Fruit fly (Drosophila melanogaster) whole organism, embryonic: ENCODE data around the gene Cpr62Bc.

Source experiments
- ATbp ChIP-seq: fragments of 200-800 bp; sonication (Bioruptor generic); optimal IDR thresholded peaks from 2 replicates; lab custom pipeline; 2017; ENCODE audit warnings: missing biosample characterization, mild to moderate bottlenecking, missing genetic modification characterization, missing genetic modification reagents
- CG10147 ChIP-seq: fragments of 200-800 bp; sonication (Bioruptor generic); optimal IDR thresholded peaks from 2 replicates; lab custom pipeline; 2019; ENCODE audit warnings: missing biosample characterization, mild to moderate bottlenecking, missing genetic modification characterization, moderate library complexity
- CG10209 ChIP-seq: fragments of 200-800 bp; sonication (Bioruptor generic); optimal IDR thresholded peaks from 3 replicates; lab custom pipeline; 2017; ENCODE audit warnings: missing biosample characterization, mild to moderate bottlenecking, missing genetic modification characterization, missing genetic modification reagents
- CG10321 ChIP-seq: fragments of 200-800 bp; sonication (Bioruptor generic); IDR thresholded peaks from 2 replicates; pipeline ENCODE4 v1.3.6; 2022; ENCODE audit warnings: missing biosample characterization, missing genetic modification characterization
- CG10431 ChIP-seq: fragments of 200-800 bp; sonication (Bioruptor generic); optimal IDR thresholded peaks from 3 replicates; lab custom pipeline; 2018; ENCODE audit warnings: missing biosample characterization, mild to moderate bottlenecking, missing genetic modification characterization
- CG10462 ChIP-seq: fragments of 200-800 bp; sonication (Bioruptor generic); optimal IDR thresholded peaks from 2 replicates; lab custom pipeline; 2016; ENCODE audit warnings: missing biosample characterization, missing genetic modification characterization
- CG10959 ChIP-seq: fragments of 200-800 bp; sonication (Bioruptor generic); IDR thresholded peaks from 2 replicates; pipeline ENCODE4 v1.3.6; 2022; ENCODE audit warnings: missing biosample characterization, missing genetic modification characterization
- CG12299 ChIP-seq: fragments of 200-800 bp; sonication (Bioruptor generic); optimal IDR thresholded peaks from 2 replicates; lab custom pipeline; 2018; ENCODE audit warnings: missing biosample characterization, mild to moderate bottlenecking, missing genetic modification characterization
- CG14014 ChIP-seq: fragments of 200-800 bp; sonication (Bioruptor generic); IDR thresholded peaks from 2 replicates; pipeline ENCODE4 v1.3.6; 2022; ENCODE audit warnings: missing biosample characterization, missing genetic modification characterization
- CG2712 ChIP-seq: fragments of 200-800 bp; optimal IDR thresholded peaks from 3 replicates; lab custom pipeline; 2019; ENCODE audit warnings: missing biosample characterization, mild to moderate bottlenecking, missing genetic modification characterization, moderate library complexity
- CG2889 ChIP-seq: fragments of 200-800 bp; sonication (Bioruptor generic); IDR thresholded peaks from 3 replicates; pipeline ENCODE4 v1.3.6; 2022; ENCODE audit warnings: missing biosample characterization, missing genetic modification characterization
- CG30431 ChIP-seq: fragments of 200-800 bp; sonication (Bioruptor generic); optimal IDR thresholded peaks from 2 replicates; lab custom pipeline; 2017; ENCODE audit warnings: missing biosample characterization, missing genetic modification characterization
- CG3163 ChIP-seq: fragments of 200-800 bp; sonication (Bioruptor generic); optimal IDR thresholded peaks from 3 replicates; lab custom pipeline; 2016; ENCODE audit warnings: missing biosample characterization, missing genetic modification characterization
- CG4404 ChIP-seq: fragments of 200-800 bp; sonication (Bioruptor generic); IDR thresholded peaks from 2 replicates; pipeline ENCODE4 v1.3.6; 2022; ENCODE audit warnings: missing biosample characterization, missing genetic modification characterization
- CG6175 ChIP-seq: fragments of 200-800 bp; sonication (Bioruptor generic); IDR thresholded peaks from 3 replicates; pipeline ENCODE4 v1.3.6; 2022; ENCODE audit warnings: missing biosample characterization, missing genetic modification characterization
- CG6254 ChIP-seq: fragments of 200-800 bp; sonication (Bioruptor generic); optimal IDR thresholded peaks from 3 replicates; lab custom pipeline; 2017; ENCODE audit warnings: mild to moderate bottlenecking, missing biosample characterization, missing genetic modification reagents, missing genetic modification characterization
- CG7372 ChIP-seq: fragments of 200-800 bp; sonication (Bioruptor generic); IDR thresholded peaks from 2 replicates; pipeline ENCODE4 v1.3.6; 2022; ENCODE audit warnings: missing biosample characterization, missing genetic modification characterization
- CG7556 ChIP-seq: fragments of 200-800 bp; sonication (Bioruptor generic); optimal IDR thresholded peaks from 2 replicates; lab custom pipeline; 2017; ENCODE audit warnings: missing biosample characterization, mild to moderate bottlenecking, missing genetic modification characterization
- CG8281 ChIP-seq: fragments of 200-800 bp; sonication (Bioruptor generic); optimal IDR thresholded peaks from 2 replicates; lab custom pipeline; 2018; ENCODE audit warnings: missing biosample characterization, mild to moderate bottlenecking, missing genetic modification characterization, moderate library complexity
- CG8765 ChIP-seq: fragments of 200-800 bp; sonication (Bioruptor generic); IDR thresholded peaks from 2 replicates; pipeline ENCODE4 v1.3.6; 2022; ENCODE audit warnings: missing biosample characterization, missing genetic modification characterization
- Dad ChIP-seq: fragments of 200-800 bp; sonication (Bioruptor generic); optimal IDR thresholded peaks from 3 replicates; lab custom pipeline; 2016; ENCODE audit warnings: missing biosample characterization, missing genetic modification characterization
- Dref ChIP-seq: fragments of 200-800 bp; sonication (Bioruptor generic); IDR thresholded peaks from 2 replicates; pipeline ENCODE4 v1.3.6; 2022; ENCODE audit warnings: missing biosample characterization, missing genetic modification characterization
- ERR ChIP-seq: fragments of 200-800 bp; sonication (Bioruptor generic); optimal IDR thresholded peaks from 2 replicates; lab custom pipeline; 2016; ENCODE audit warnings: missing biosample characterization, missing genetic modification characterization
- Ets97D ChIP-seq: fragments of 200-800 bp; sonication (Bioruptor generic); optimal IDR thresholded peaks from 3 replicates; lab custom pipeline; 2016; ENCODE audit warnings: missing biosample characterization, missing genetic modification characterization
- GATAe ChIP-seq: fragments of 200-800 bp; sonication (Bioruptor generic); conservative IDR thresholded peaks from 2 replicates; pipeline ENCODE4 v1.3.6; 2022; ENCODE audit warnings: missing biosample characterization, missing genetic modification characterization
- Opbp ChIP-seq: fragments of 200-800 bp; sonication (Bioruptor generic); IDR thresholded peaks from 3 replicates; pipeline ENCODE4 v1.3.6; 2022; ENCODE audit warnings: missing biosample characterization, missing genetic modification characterization; ENCODE audit not compliant: partially characterized antibody
- YL-1 ChIP-seq: fragments of 200-800 bp; sonication (Bioruptor generic); optimal IDR thresholded peaks from 3 replicates; lab custom pipeline; 2017; ENCODE audit warnings: missing biosample characterization, mild to moderate bottlenecking, missing genetic modification characterization
- al ChIP-seq: fragments of 200-800 bp; sonication (Bioruptor generic); IDR thresholded peaks from 2 replicates; pipeline ENCODE4 v1.3.6; 2022; ENCODE audit warnings: missing biosample characterization, missing genetic modification characterization
- bcd ChIP-seq: fragments of 200-800 bp; sonication (Bioruptor generic); optimal IDR thresholded peaks from 2 replicates; lab custom pipeline; 2017; ENCODE audit warnings: missing biosample characterization, mild to moderate bottlenecking, missing genetic modification characterization
- btn ChIP-seq: fragments of 200-800 bp; sonication (Bioruptor generic); optimal IDR thresholded peaks from 2 replicates; lab custom pipeline; 2016; ENCODE audit warnings: missing biosample characterization, missing genetic modification characterization
- cato ChIP-seq: fragments of 200-800 bp; sonication (Bioruptor generic); optimal IDR thresholded peaks from 2 replicates; lab custom pipeline; 2016; ENCODE audit warnings: missing biosample characterization, missing genetic modification characterization, borderline replicate concordance
- crc ChIP-seq: fragments of 200-800 bp; sonication (Bioruptor generic); optimal IDR thresholded peaks from 2 replicates; lab custom pipeline; 2016; ENCODE audit warnings: missing biosample characterization, missing genetic modification characterization
- croc ChIP-seq: fragments of 200-800 bp; sonication (Bioruptor generic); conservative IDR thresholded peaks from 3 replicates; pipeline ENCODE4 v1.3.6; 2022; ENCODE audit warnings: missing biosample characterization, missing genetic modification characterization
- exex ChIP-seq: fragments of 200-800 bp; sonication (Bioruptor generic); optimal IDR thresholded peaks from 4 replicates; lab custom pipeline; 2018; ENCODE audit warnings: missing biosample characterization, mild to moderate bottlenecking, missing genetic modification characterization, moderate library complexity
- fd3F ChIP-seq: fragments of 200-800 bp; sonication (Bioruptor generic); optimal IDR thresholded peaks from 2 replicates; lab custom pipeline; 2018; ENCODE audit warnings: missing biosample characterization, mild to moderate bottlenecking, missing genetic modification characterization, moderate library complexity
- fd64A ChIP-seq: fragments of 200-800 bp; sonication (Bioruptor generic); optimal IDR thresholded peaks from 3 replicates; lab custom pipeline; 2018; ENCODE audit warnings: missing biosample characterization, mild to moderate bottlenecking, missing genetic modification characterization
- gcm2 ChIP-seq: fragments of 200-800 bp; sonication (Bioruptor generic); optimal IDR thresholded peaks from 2 replicates; lab custom pipeline; 2016; ENCODE audit warnings: missing biosample characterization, missing genetic modification characterization
- hkb ChIP-seq, 2 experiments: fragments of 200-800 bp in 1 of 2; fragments of >200 bp in 1 of 2; sonication (Bioruptor generic) in 1 of 2; IDR thresholded peaks in 1 of 2; optimal IDR thresholded peaks in 1 of 2; 2 replicates each; pipeline versions ENCODE4 v1.3.6 to Lab custom; 2017 to 2022; ENCODE audit warnings: missing biosample characterization in 1 of 2, missing genetic modification characterization in 1 of 2
- ind ChIP-seq: fragments of 200-800 bp; sonication (Bioruptor generic); optimal IDR thresholded peaks from 3 replicates; lab custom pipeline; 2016; ENCODE audit warnings: missing biosample characterization, missing genetic modification characterization
- inv ChIP-seq: fragments of 200-800 bp; sonication (Bioruptor generic); IDR thresholded peaks from 2 replicates; pipeline ENCODE4 v1.3.6; 2022; ENCODE audit warnings: missing biosample characterization, missing genetic modification characterization; ENCODE audit not compliant: partially characterized antibody
- kay ChIP-seq: fragments of 200-800 bp; sonication (Bioruptor generic); optimal IDR thresholded peaks from 2 replicates; lab custom pipeline; 2016; ENCODE audit warnings: missing biosample characterization, missing genetic modification characterization
- lbe ChIP-seq: fragments of 200-800 bp; sonication (Bioruptor generic); optimal IDR thresholded peaks from 2 replicates; lab custom pipeline; 2016; ENCODE audit warnings: missing biosample characterization, mild to moderate bottlenecking, missing genetic modification characterization
- lmd ChIP-seq: fragments of 200-800 bp; sonication (Bioruptor generic); IDR thresholded peaks from 2 replicates; pipeline ENCODE4 v1.3.6; 2022; ENCODE audit warnings: missing biosample characterization, missing genetic modification characterization
- lov ChIP-seq, 2 experiments: fragments of 200-800 bp in 1 of 2; fragments of >200 bp in 1 of 2; sonication (Bioruptor generic) in 1 of 2; IDR thresholded peaks in 1 of 2; optimal IDR thresholded peaks in 1 of 2; 2 replicates in 1 of 2; 3 replicates in 1 of 2; pipeline versions ENCODE4 v1.3.6 to Lab custom; 2017 to 2022; ENCODE audit warnings: missing biosample characterization in 1 of 2, missing genetic modification characterization in 1 of 2
- run ChIP-seq: fragments of 200-800 bp; sonication (Bioruptor generic); optimal IDR thresholded peaks from 3 replicates; lab custom pipeline; 2018; ENCODE audit warnings: missing biosample characterization, mild to moderate bottlenecking, missing genetic modification characterization
- tna ChIP-seq: fragments of 200-800 bp; sonication (Bioruptor generic); IDR thresholded peaks from 2 replicates; pipeline ENCODE4 v1.3.6; 2022; ENCODE audit warnings: missing biosample characterization, missing genetic modification characterization; ENCODE audit not compliant: partially characterized antibody
- toy ChIP-seq: fragments of 200-800 bp; sonication (Bioruptor generic); IDR thresholded peaks from 2 replicates; pipeline ENCODE4 v1.3.6; 2022; ENCODE audit warnings: missing biosample characterization, missing genetic modification characterization
- trem ChIP-seq: fragments of 200-800 bp; optimal IDR thresholded peaks from 3 replicates; lab custom pipeline; 2019; ENCODE audit warnings: missing biosample characterization, mild to moderate bottlenecking, missing genetic modification characterization, moderate library complexity
- zf30C ChIP-seq: fragments of 200-800 bp; sonication (Bioruptor generic); optimal IDR thresholded peaks from 3 replicates; lab custom pipeline; 2018; ENCODE audit warnings: missing biosample characterization, mild to moderate bottlenecking, missing genetic modification characterization
- zfh2 ChIP-seq: fragments of 200-800 bp; sonication (Bioruptor generic); optimal IDR thresholded peaks from 2 replicates; lab custom pipeline; 2016; ENCODE audit warnings: missing biosample characterization, missing genetic modification characterization

The Cpr62Bc gene

DNA sequence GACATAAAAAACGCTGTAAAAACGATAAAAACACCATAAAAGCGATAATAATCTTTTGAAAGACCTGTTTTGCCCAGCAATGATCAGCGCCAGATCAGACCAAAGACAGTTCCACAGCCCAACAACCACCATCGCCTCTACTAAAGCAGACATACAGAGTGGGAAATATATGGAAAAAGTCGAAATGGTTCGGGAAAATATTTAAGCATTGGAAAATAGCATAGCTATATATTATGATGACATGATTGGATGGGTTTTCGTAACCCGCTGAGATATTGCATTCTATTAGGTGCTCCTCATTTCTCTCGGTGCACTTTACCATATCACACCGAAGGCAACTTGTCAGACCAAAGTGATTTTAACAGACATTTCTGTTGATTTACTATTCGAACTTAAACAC is 33.3 kb downstream of the Cpr62Bc start (continued):
- peak; percentile 86 for TF ChIP-seq CG10209 (GFP tag; lab: Kevin White, UChicago)
- TF ChIP-seq GATAe (GFP tag; lab: Robert Waterston, UW), result peak; percentile 67; the same call in 1 of the 2 replicates
- no peak for TF ChIP-seq hkb (optimal IDR thresholded peaks at IDR 0.05; lab: Kevin White, UChicago)
- TF ChIP-seq hkb (GFP tag; IDR thresholded peaks at IDR 0.05; lab: Robert Waterston, UW), result peak; percentile 93
- peak; percentile 79 for TF ChIP-seq CG30431
- TF ChIP-seq CG14014 (GFP tag; lab: Robert Waterston, UW), result peak; percentile 95
- peak; percentile 83 for TF ChIP-seq bcd (GFP tag; lab: Kevin White, UChicago)
- peak; percentile 94 for TF ChIP-seq lmd (GFP tag; lab: Robert Waterston, UW)
- TF ChIP-seq lbe (GFP tag; lab: Kevin White, UChicago), result no peak
- TF ChIP-seq CG12299 (tag; lab: Kevin White, UChicago), result peak; percentile 74
- TF ChIP-seq fd64A (GFP tag; lab: Kevin White, UChicago), result peak; percentile 49
- TF ChIP-seq CG2889 (GFP tag; lab: Robert Waterston, UW), result peak; percentile 84
- TF ChIP-seq trem (tag; lab: Kevin White, UChicago), result peak; percentile 44
- peak; percentile 83 for TF ChIP-seq ATbp
- peak; percentile 64 for TF ChIP-seq CG8281 (tag; lab: Kevin White, UChicago)
- TF ChIP-seq tna (GFP tag; lab: Robert Waterston, UW), result no peak
- TF ChIP-seq CG7556 (GFP tag; lab: Kevin White, UChicago), result peak; percentile 85
- TF ChIP-seq exex, result peak; percentile 50
- TF ChIP-seq CG6254 (GFP tag; lab: Kevin White, UChicago), result peak; percentile 54
- peak; percentile 84 for TF ChIP-seq CG10959 (GFP tag; lab: Robert Waterston, UW)
- TF ChIP-seq CG2712, result peak; percentile 89
- peak; percentile 81 for TF ChIP-seq ERR (GFP tag; lab: Kevin White, UChicago)
- peak; percentile 67 for TF ChIP-seq CG3163 (GFP tag; lab: Kevin White, UChicago)
- peak; percentile 71; the same call in 2 of the 3 replicates for TF ChIP-seq croc (GFP tag; lab: Robert Waterston, UW)
- TF ChIP-seq CG10431 (GFP tag; lab: Kevin White, UChicago), result no peak
- peak; percentile 91 for TF ChIP-seq fd3F
- TF ChIP-seq ind (GFP tag; lab: Kevin White, UChicago), result peak; percentile 91
- TF ChIP-seq cato (GFP tag; lab: Kevin White, UChicago), result peak; percentile 57
- peak; percentile 81 for TF ChIP-seq btn (GFP tag; lab: Kevin White, UChicago)
- TF ChIP-seq Opbp (GFP tag; lab: Robert Waterston, UW), result no peak
- peak; percentile 19 for TF ChIP-seq zf30C
- TF ChIP-seq run, result peak; percentile 74
- peak; percentile 70 for TF ChIP-seq CG10321
- no peak for TF ChIP-seq inv (GFP tag; lab: Robert Waterston, UW)
- TF ChIP-seq Ets97D (GFP tag; lab: Kevin White, UChicago), result peak; percentile 67
- TF ChIP-seq gcm2 (GFP tag; lab: Kevin White, UChicago), result peak; percentile 84
- no peak for TF ChIP-seq lov (optimal IDR thresholded peaks at IDR 0.05; lab: Kevin White, UChicago)
- TF ChIP-seq lov (GFP tag; IDR thresholded peaks at IDR 0.05; lab: Robert Waterston, UW), result peak; percentile 91
- TF ChIP-seq toy (GFP tag; lab: Robert Waterston, UW), result peak; percentile 79
- TF ChIP-seq CG8765 (GFP tag; lab: Robert Waterston, UW), result peak; percentile 30; the same call in 1 of the 2 replicates
- peak; percentile 75 for TF ChIP-seq CG10462
- peak; percentile 81 for TF ChIP-seq CG4404 (GFP tag; lab: Robert Waterston, UW)
- TF ChIP-seq al, result peak; percentile 92
- peak; percentile 86 for TF ChIP-seq CG6175 (GFP tag; lab: Robert Waterston, UW)
- TF ChIP-seq Dad, result peak; percentile 89
- peak; percentile 92 for TF ChIP-seq CG7372 (GFP tag; lab: Robert Waterston, UW)
- peak; percentile 77 for TF ChIP-seq zfh2
- no peak for TF ChIP-seq Dref (GFP tag; lab: Robert Waterston, UW)
- peak; percentile 78 for TF ChIP-seq kay (GFP tag; lab: Kevin White, UChicago)
- peak; percentile 71 for TF ChIP-seq CG10147 (GFP tag; lab: Kevin White, UChicago)
- TF ChIP-seq YL-1, result peak; percentile 10
- TF ChIP-seq crc (GFP tag; lab: Kevin White, UChicago), result peak; percentile 82
